Fruit fly (Drosophila melanogaster) whole organism: ENCODE results near the gene CG10508.

Experiments used
- CG8478 ChIP-seq: fragments of >200 bp; optimal IDR thresholded peaks from 2 replicates; lab custom pipeline; 2018; ENCODE audit warnings: inconsistent platforms
- Dll ChIP-seq: fragments of >200 bp; optimal IDR thresholded peaks from 2 replicates; lab custom pipeline; 2017
- EcR ChIP-seq, 2 experiments: fragments of >200 bp; optimal IDR thresholded peaks; 2 replicates each; lab custom pipeline; 2017; ENCODE audit warnings: missing biosample characterization in 2 of 2, missing genetic modification characterization in 2 of 2, missing genetic modification reagents in 2 of 2
- pan ChIP-seq: fragments of >200 bp; optimal IDR thresholded peaks from 2 replicates; lab custom pipeline; 2017
- psq ChIP-seq: fragments of >200 bp; optimal IDR thresholded peaks from 2 replicates; lab custom pipeline; 2017
- usp ChIP-seq: fragments of >200 bp; optimal IDR thresholded peaks from 2 replicates; lab custom pipeline; 2017; ENCODE audit warnings: missing biosample characterization, missing genetic modification characterization, mixed read lengths

Gene CG10508

DNA sequence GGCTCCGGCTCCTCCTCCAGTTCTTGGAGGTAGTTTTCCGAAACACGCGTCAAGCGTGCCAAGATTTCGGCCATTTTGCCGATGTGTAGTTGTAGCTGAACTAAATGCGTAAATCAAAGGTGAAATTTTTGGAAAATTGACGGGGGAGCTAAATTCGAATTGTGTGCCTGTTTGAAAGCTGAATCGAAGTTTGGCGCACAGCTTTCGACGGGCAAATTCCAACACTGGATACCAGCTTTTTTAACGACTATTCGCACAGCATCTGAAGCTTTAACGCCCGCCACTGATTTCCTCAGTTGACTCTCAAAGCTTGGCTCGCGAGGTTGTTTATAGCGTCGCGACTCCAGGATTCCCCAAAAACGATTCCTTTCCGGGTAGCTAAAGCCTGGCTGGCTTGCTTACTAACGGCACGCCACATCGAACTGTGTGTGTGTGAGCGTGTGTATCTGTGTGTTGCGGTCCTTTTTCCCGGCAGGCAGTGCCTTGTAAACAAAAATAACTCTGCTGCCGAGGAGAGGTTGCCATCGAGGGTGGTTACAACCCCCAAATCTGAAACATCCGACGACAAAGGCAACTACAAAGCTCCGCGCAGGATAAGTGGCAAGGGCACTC lies at the start of gene CG10508, which contains the start of gene CG10510:
Gene CG10508 (plus strand): TSS at position 295 of the 612 bp plus-strand sequence.
Gene CG10510 (minus strand): TSS at position 164 of the 612 bp plus-strand sequence.
- TF ChIP-seq pan (lab: Kevin White, UChicago) (no peak), psq (lab: Kevin White, UChicago) (no peak), usp (GFP tag; lab: Kevin White, UChicago) (no peak), EcR (GFP tag; optimal IDR thresholded peaks at IDR 0.05; lab: Kevin White, UChicago) (no peak), CG8478 (lab: Kevin White, UChicago) (no peak), Dll (no peak)

dm6 chr3L:21171905-21172304 lies 38.1 kb upstream of the CG10508 start, which contains the start of gene Ac78C:
Gene Ac78C, minus strand, starts transcription at chr3L:21171930.
- TF ChIP-seq Dll (no peak), EcR (GFP tag; optimal IDR thresholded peaks at IDR 0.05; lab: Kevin White, UChicago) (no peak), CG8478 (lab: Kevin White, UChicago) (no peak), usp (GFP tag; lab: Kevin White, UChicago) (no peak), pan (lab: Kevin White, UChicago) (no peak), psq (lab: Kevin White, UChicago) (no peak)

DNA sequence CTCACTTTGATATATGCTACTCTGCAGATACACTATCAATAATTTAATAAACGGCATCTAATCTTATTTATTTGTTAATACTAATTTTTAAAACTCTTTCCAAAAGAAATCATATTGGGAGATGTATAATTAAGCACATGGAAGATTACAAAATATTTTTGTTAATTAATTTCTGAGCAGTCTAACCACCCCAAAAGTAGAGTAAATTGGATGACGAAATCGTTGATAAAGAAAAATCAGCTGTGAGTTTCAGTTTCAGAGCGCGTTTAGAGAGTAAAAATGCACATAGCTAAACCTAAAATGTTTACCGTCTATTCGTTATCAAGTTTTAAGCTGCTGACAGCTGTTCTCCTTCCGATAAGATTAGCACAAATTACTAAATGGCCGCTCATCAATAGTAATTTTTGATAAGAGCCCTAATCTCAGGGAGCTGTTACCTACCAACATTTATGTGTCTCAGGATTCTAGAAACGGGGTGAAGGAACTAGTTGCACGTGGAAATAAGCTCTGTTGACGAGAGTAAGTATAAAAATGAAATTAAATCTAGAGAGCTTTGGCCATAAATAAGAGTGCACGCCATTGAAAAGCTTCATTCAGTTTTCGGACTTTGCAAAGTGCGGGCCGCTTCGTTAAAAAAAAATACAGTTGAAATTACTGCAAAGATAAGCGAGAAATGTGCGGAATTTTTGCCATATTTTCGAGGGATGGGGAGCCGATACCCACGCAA lies 37.3 kb upstream of the CG10508 start, which contains the start of the genes chb and AsnS:
Gene chb (plus strand): TSS at position 327 of the 727 bp plus-strand sequence.
Gene AsnS (plus strand): TSS at position 592 of the 727 bp plus-strand sequence.
- TF ChIP-seq EcR (GFP tag; optimal IDR thresholded peaks at IDR 0.05; lab: Kevin White, UChicago) (peak in 1 of 2 experiments; percentile 6), usp (GFP tag; lab: Kevin White, UChicago) (no peak)

DNA sequence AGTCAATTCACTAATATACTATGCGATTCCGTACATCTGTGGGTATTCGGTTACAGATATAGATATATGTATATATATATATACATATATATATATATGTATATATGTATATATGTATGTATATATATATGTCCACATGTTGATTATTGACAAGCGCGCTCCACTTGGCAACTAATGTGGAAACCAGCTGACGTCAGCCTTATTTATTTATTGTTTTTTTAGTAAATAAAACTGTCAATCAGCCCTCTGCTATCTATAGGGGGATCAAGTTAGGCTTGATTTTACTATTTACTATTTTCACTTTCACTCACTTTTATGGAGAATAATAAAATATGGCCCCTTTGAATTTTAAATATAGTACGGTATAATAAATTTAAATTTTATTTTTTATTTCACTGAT lies 35.1 kb upstream of the CG10508 start:
- no peak for TF ChIP-seq usp (GFP tag; lab: Kevin White, UChicago)
- TF ChIP-seq pan (lab: Kevin White, UChicago): no peak
- TF ChIP-seq CG8478 (lab: Kevin White, UChicago): no peak
- no peak for TF ChIP-seq EcR (GFP tag; optimal IDR thresholded peaks at IDR 0.05; lab: Kevin White, UChicago)
- TF ChIP-seq psq (lab: Kevin White, UChicago): no peak
- TF ChIP-seq Dll: no peak

- TF ChIP-seq EcR (GFP tag; optimal IDR thresholded peaks at IDR 0.05; lab: Kevin White, UChicago) (no peak), Dll (no peak), CG8478 (lab: Kevin White, UChicago) (no peak), psq (lab: Kevin White, UChicago) (no peak), usp (GFP tag; lab: Kevin White, UChicago) (no peak), pan (lab: Kevin White, UChicago) (no peak)
Observed at dm6 chr3L:21175531-21176271, 34.3 kb upstream of the CG10508 start.

DNA sequence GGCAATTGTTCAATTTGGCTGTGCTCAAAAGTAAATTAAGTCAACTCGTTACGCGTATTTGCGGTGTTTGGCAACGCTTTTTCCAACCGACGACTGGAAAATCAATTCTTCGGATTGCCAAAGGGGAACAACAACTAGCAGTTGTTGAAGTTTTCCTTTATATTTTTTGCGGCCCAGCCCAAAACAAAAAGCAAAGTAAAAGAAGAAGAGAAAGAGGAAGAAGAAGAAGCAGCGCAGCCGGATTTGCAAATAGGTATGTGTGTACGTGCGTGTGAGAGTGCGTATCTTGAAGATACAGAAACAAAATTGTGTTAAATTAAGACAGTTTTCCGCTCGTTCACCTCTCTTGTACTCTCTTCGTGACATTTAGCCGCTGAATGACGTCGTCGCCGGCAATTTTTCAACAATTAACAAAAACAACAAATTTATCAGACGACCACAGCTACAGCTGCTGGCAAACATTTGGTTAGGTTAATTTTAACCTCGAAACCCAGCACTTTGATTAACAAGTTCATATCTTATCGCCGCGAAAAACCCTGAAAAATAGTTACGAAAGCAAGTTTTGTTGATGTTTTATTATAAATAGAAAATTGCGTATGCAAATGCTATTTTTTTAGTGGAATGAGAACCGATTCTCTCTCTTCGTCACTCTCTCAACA lies 33.6 kb upstream of the CG10508 start:
- TF ChIP-seq usp (GFP tag; lab: Kevin White, UChicago) (no peak), CG8478 (lab: Kevin White, UChicago) (no peak), Dll (no peak)

dm6 chr3L:21176935-21177581 lies 33.0 kb upstream of the CG10508 start:
- TF ChIP-seq usp (GFP tag; lab: Kevin White, UChicago): no peak

- TF ChIP-seq Dll: no peak
- no peak for TF ChIP-seq psq (lab: Kevin White, UChicago)
- no peak for TF ChIP-seq CG8478 (lab: Kevin White, UChicago)
- no peak for TF ChIP-seq pan (lab: Kevin White, UChicago)
- no peak for TF ChIP-seq EcR (GFP tag; optimal IDR thresholded peaks at IDR 0.05; lab: Kevin White, UChicago)
- TF ChIP-seq usp (GFP tag; lab: Kevin White, UChicago): no peak
Observed at dm6 chr3L:21185622-21186021, 24.4 kb upstream of the CG10508 start.

dm6 chr3L:21186487-21186886 lies 23.5 kb upstream of the CG10508 start:
- TF ChIP-seq usp (GFP tag; lab: Kevin White, UChicago) (no peak), Dll (no peak), psq (lab: Kevin White, UChicago) (no peak), pan (lab: Kevin White, UChicago) (no peak), EcR (GFP tag; optimal IDR thresholded peaks at IDR 0.05; lab: Kevin White, UChicago) (no peak), CG8478 (lab: Kevin White, UChicago) (no peak)

DNA sequence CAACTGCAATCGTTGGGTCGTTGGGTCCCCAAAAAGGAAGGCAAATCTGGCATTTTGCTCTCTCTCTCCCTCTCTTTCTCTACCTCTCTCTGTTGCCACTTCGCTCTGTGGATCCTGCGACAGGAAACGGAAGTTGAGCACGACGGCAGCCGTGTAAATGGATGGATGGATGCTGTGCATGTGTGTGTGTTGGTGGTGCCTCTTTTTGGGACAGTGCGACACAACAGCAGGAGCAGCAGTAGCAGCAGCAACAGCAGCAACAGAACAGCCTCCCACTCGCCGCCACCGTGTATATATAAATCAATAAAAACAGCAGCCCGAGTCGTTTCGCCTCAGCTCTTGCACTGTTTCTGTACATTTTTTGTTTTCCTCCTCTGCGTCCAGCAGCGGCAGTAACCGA lies 18.0 kb upstream of the CG10508 start:
- TF ChIP-seq CG8478 (lab: Kevin White, UChicago) (no peak), psq (lab: Kevin White, UChicago) (no peak), Dll (no peak), pan (lab: Kevin White, UChicago) (no peak), usp (GFP tag; lab: Kevin White, UChicago) (no peak), EcR (GFP tag; optimal IDR thresholded peaks at IDR 0.05; lab: Kevin White, UChicago) (no peak)

dm6 chr3L:21193170-21193569 lies 16.8 kb upstream of the CG10508 start, which contains the start of gene CG42337:
Gene CG42337, minus strand, starts transcription at chr3L:21193363.
- TF ChIP-seq psq (lab: Kevin White, UChicago) (no peak), Dll (no peak), CG8478 (lab: Kevin White, UChicago) (no peak), usp (GFP tag; lab: Kevin White, UChicago) (no peak), pan (lab: Kevin White, UChicago) (no peak), EcR (GFP tag; optimal IDR thresholded peaks at IDR 0.05; lab: Kevin White, UChicago) (no peak)
